Worm (Caenorhabditis elegans): ENCODE data around the gene B0252.11.

The B0252.11 gene

DNA sequence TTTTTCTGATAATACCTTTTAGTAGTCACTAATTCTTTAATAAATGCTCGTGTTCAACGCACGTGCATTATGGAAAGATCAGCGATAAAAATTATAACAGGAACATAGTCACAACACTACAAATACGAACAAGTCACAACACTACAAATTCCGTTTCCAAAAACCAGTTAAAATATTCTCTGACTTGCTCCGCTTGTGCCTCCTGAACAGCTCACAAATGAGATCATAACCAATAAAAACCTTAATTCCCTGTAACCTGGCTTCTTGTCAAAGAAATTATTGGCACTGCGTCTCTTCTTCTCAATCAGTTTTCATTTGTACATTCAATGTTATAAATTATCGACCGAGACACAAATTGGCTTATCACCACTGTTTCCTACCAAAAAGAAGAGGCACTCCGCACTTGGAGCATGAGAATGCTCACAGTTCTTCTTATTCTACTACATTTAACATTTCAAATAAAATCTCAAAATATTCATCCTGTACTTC is 1.8 kb upstream of the B0252.11 start, which contains the start of gene B0252.1:
TSS of gene B0252.1 (plus strand) at position 318 of the 489 bp plus-strand sequence.
- TF ChIP-seq mep-1 (tag; optimal IDR thresholded peaks at IDR 0.05) (no peak), nhr-12 (tag; optimal IDR thresholded peaks at IDR 0.05) (no peak), elt-2 (tag; optimal IDR thresholded peaks at IDR 0.05) (no peak), nhr-90 (tag; optimal IDR thresholded peaks at IDR 0.05; ENCODE audit: poor library complexity) (no peak), nhr-84 (tag; optimal IDR thresholded peaks at IDR 0.05) (no peak), snu-23 (GFP tag; optimal IDR thresholded peaks at IDR 0.05) (no peak), aly-2 (tag; optimal IDR thresholded peaks at IDR 0.05) (no peak), isw-1 (GFP tag; IDR thresholded peaks at IDR 0.05) (no peak), ztf-4 (tag; optimal IDR thresholded peaks at IDR 0.05) (no peak), nhr-76 (tag; optimal IDR thresholded peaks at IDR 0.05) (no peak), tbx-2 (tag; optimal IDR thresholded peaks at IDR 0.05) (no peak), sup-37 (GFP tag; optimal IDR thresholded peaks at IDR 0.05) (no peak), alr-1 (tag; optimal IDR thresholded peaks at IDR 0.05; ENCODE audit: borderline replicate concordance) (no peak), F16B12.6 (tag; optimal IDR thresholded peaks at IDR 0.05) (no peak), dpl-1 (GFP tag; optimal IDR thresholded peaks at IDR 0.05) (no peak), snpc-4 (tag; optimal IDR thresholded peaks at IDR 0.05) (no peak), efl-1 (optimal IDR thresholded peaks at IDR 0.05) (no peak), efl-1 (GFP tag; optimal IDR thresholded peaks at IDR 0.05 in 1 of 2) (no peak), pax-3 (tag; optimal IDR thresholded peaks at IDR 0.05) (no peak), aha-1 (tag; optimal IDR thresholded peaks at IDR 0.05) (no peak)

ce11 chrII:6918862-6919261 is 1.3 kb upstream of the B0252.11 start, which contains the start of gene B0252.5:
Gene B0252.5 (minus strand): TSS chrII:6918878.
- TF ChIP-seq elt-3 (tag; optimal IDR thresholded peaks at IDR 0.05) (no peak), aha-1 (tag; optimal IDR thresholded peaks at IDR 0.05) (no peak), elt-2 (tag; optimal IDR thresholded peaks at IDR 0.05) (peak; percentile 32)

DNA sequence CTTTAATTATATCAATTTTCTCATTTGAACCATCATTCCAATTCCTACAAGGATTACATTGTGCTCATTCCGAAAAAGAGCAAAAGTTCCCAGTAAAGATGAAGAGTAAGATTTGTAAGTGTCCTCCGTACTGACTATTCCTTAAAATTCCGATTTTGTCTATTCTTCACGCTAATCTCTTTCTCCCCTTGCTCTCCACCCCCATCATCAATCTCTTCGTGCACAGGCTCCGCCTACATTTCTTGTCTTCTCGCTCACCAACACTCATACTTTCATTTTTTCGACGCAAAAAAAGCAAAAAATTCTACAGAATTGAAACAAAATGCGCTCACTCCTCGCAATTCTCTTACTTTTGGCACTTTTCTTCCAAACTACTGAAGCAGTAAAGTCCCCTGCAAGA is 1.7 kb downstream of the B0252.11 start, which contains the start of gene B0252.8:
TSS of gene B0252.8 (plus strand) at position 292 of the 400 bp plus-strand sequence.
- TF ChIP-seq mdl-1 (tag; optimal IDR thresholded peaks at IDR 0.05) (no peak), nhr-84 (tag; optimal IDR thresholded peaks at IDR 0.05) (no peak), C04F5.9 (tag; optimal IDR thresholded peaks at IDR 0.05) (no peak), alr-1 (tag; optimal IDR thresholded peaks at IDR 0.05; ENCODE audit: borderline replicate concordance) (no peak), unc-30 (tag; optimal IDR thresholded peaks at IDR 0.05) (no peak), fkh-4 (tag; optimal IDR thresholded peaks at IDR 0.05; ENCODE audit: borderline replicate concordance) (no peak), efl-1 (optimal IDR thresholded peaks at IDR 0.05) (no peak), efl-1 (GFP tag; optimal IDR thresholded peaks at IDR 0.05 in 1 of 2) (no peak), lir-3 (tag; optimal IDR thresholded peaks at IDR 0.05; ENCODE audit: poor library complexity) (no peak), nhr-12 (tag; optimal IDR thresholded peaks at IDR 0.05) (no peak), ama-1 (optimal IDR thresholded peaks at IDR 0.05) (no peak)

ce11 chrII:6913309-6913708 is 4.3 kb downstream of the B0252.11 start, which contains the start of gene cyn-10:
Gene cyn-10 (minus strand): TSS chrII:6913365.
- peak; percentile 91 for TF ChIP-seq Y116A8C.19 (tag; optimal IDR thresholded peaks at IDR 0.05; ENCODE audit: borderline replicate concordance)
- TF ChIP-seq ceh-8 (GFP tag; optimal IDR thresholded peaks at IDR 0.05), result peak; percentile 75
- peak; percentile 71 for TF ChIP-seq sup-37 (GFP tag; optimal IDR thresholded peaks at IDR 0.05)
- TF ChIP-seq ceh-88 (GFP tag; IDR thresholded peaks at IDR 0.05), result peak; percentile 88
- TF ChIP-seq unc-130 (tag; optimal IDR thresholded peaks at IDR 0.05), result peak; percentile 84
- TF ChIP-seq ets-5 (GFP tag; IDR thresholded peaks at IDR 0.05), result no peak
- peak; percentile 91 for TF ChIP-seq hlh-4 (tag; optimal IDR thresholded peaks at IDR 0.05)
- no peak for TF ChIP-seq nhr-84 (tag; optimal IDR thresholded peaks at IDR 0.05)
- TF ChIP-seq fos-1 (tag; optimal IDR thresholded peaks at IDR 0.05), result no peak
- no peak for TF ChIP-seq tlp-1 (tag; optimal IDR thresholded peaks at IDR 0.05)
- TF ChIP-seq sptf-1 (tag; optimal IDR thresholded peaks at IDR 0.05), result no peak
- peak; percentile 89 for TF ChIP-seq snu-23 (GFP tag; optimal IDR thresholded peaks at IDR 0.05)
- TF ChIP-seq lsy-2 (tag; optimal IDR thresholded peaks at IDR 0.05), result peak; percentile 76 to 85
- no peak for TF ChIP-seq alr-1 (tag; optimal IDR thresholded peaks at IDR 0.05; ENCODE audit: borderline replicate concordance)
- peak; percentile 95 for TF ChIP-seq mab-9 (GFP tag; IDR thresholded peaks at IDR 0.05)
- TF ChIP-seq pax-3 (tag; optimal IDR thresholded peaks at IDR 0.05), result peak; percentile 93
- TF ChIP-seq nhr-85 (tag), result peak; percentile 96
- peak; percentile 75 for TF ChIP-seq efl-3 (GFP tag; optimal IDR thresholded peaks at IDR 0.05)
- TF ChIP-seq elt-3 (tag; optimal IDR thresholded peaks at IDR 0.05), result peak in 2 of 6 experiments; percentile 52 to 71
- TF ChIP-seq nhr-12 (tag; optimal IDR thresholded peaks at IDR 0.05), result no peak
- no peak for TF ChIP-seq jun-1 (tag; optimal IDR thresholded peaks at IDR 0.05)
- TF ChIP-seq nhr-47 (tag; optimal IDR thresholded peaks at IDR 0.05), result peak; percentile 96
- TF ChIP-seq ceh-82 (tag; optimal IDR thresholded peaks at IDR 0.05), result peak; percentile 67 to 80 (median 72)
- TF ChIP-seq nhr-11 (tag; optimal IDR thresholded peaks at IDR 0.05), result peak; percentile 13
- TF ChIP-seq unc-30 (tag; optimal IDR thresholded peaks at IDR 0.05), result no peak
- peak; percentile 66 for TF ChIP-seq mep-1 (tag; optimal IDR thresholded peaks at IDR 0.05)
- TF ChIP-seq ceh-63 (GFP tag; optimal IDR thresholded peaks at IDR 0.05), result peak; percentile 79
- TF ChIP-seq unc-62 (GFP tag; optimal IDR thresholded peaks at IDR 0.05), result no peak

Data from whole organism, L1 larva.